Worm (Caenorhabditis elegans) whole organism, young adult: Measurements from ENCODE around the gene snx-1.

ENCODE experiments used
- B0261.1 ChIP-seq: sonication (generic microtip); optimal IDR thresholded peaks from 2 replicates; lab custom pipeline; 2016; ENCODE audit warnings: mild to moderate bottlenecking, missing genetic modification characterization, moderate library complexity, missing compliant biosample characterization
- F49E8.2 ChIP-seq: sonication (generic microtip); optimal IDR thresholded peaks from 3 replicates; lab custom pipeline; 2017; ENCODE audit warnings: missing genetic modification characterization, mild to moderate bottlenecking, missing compliant biosample characterization, antibody characterized with exemption, moderate library complexity; ENCODE audit not compliant: insufficient read depth
- F57A8.1 ChIP-seq: fragments of 200-800 bp; sonication (Bioruptor generic); optimal IDR thresholded peaks from 2 replicates; lab custom pipeline; 2018; ENCODE audit warnings: mild to moderate bottlenecking, missing genetic modification characterization, moderate library complexity, missing compliant biosample characterization
- K12H6.12 ChIP-seq: fragments of 200-800 bp; sonication (Bioruptor generic); optimal IDR thresholded peaks from 2 replicates; lab custom pipeline; 2018; ENCODE audit warnings: mild to moderate bottlenecking, missing genetic modification characterization, missing compliant biosample characterization
- T07F8.4 ChIP-seq: sonication (generic microtip); optimal IDR thresholded peaks from 2 replicates; lab custom pipeline; 2016; ENCODE audit warnings: mild to moderate bottlenecking, missing genetic modification characterization, moderate library complexity, missing compliant biosample characterization
- T26A5.8 ChIP-seq: sonication (generic microtip); optimal IDR thresholded peaks from 2 replicates; lab custom pipeline; 2016; ENCODE audit warnings: missing genetic modification characterization, missing compliant biosample characterization
- Y53F4B.3 ChIP-seq: fragments of 200-800 bp; sonication (Bioruptor generic); IDR thresholded peaks from 2 replicates; pipeline ENCODE4 v1.3.6; 2022; ENCODE audit warnings: missing genetic modification reagents, missing genetic modification characterization, missing compliant biosample characterization
- Y53G8AR.9 ChIP-seq: fragments of 200-800 bp; sonication (Bioruptor generic); conservative IDR thresholded peaks from 2 replicates; pipeline ENCODE4 v1.3.6; 2022; ENCODE audit warnings: missing genetic modification reagents, missing genetic modification characterization, missing compliant biosample characterization
- Y95B8A.8 ChIP-seq: fragments of 200-800 bp; sonication (Bioruptor generic); IDR thresholded peaks from 2 replicates; pipeline ENCODE4 v1.3.6; 2022; ENCODE audit warnings: missing genetic modification reagents, missing genetic modification characterization, missing compliant biosample characterization
- ama-1 ChIP-seq, 3 experiments: fragments of 150-350 bp in 1 of 3; sonication (generic microtip) in 2 of 3; optimal IDR thresholded peaks; 2 replicates each; lab custom pipeline; 2014 to 2018; ENCODE audit warnings: missing biosample characterization in 2 of 3, missing genetic modification characterization in 2 of 3, missing genetic modification reagents in 2 of 3
- atf-7 ChIP-seq: sonication (generic microtip); optimal IDR thresholded peaks from 2 replicates; lab custom pipeline; 2017; ENCODE audit warnings: mild to moderate bottlenecking, missing genetic modification characterization, missing compliant biosample characterization
- attf-5 ChIP-seq: fragments of 200-800 bp; sonication (Bioruptor generic); optimal IDR thresholded peaks from 2 replicates; lab custom pipeline; 2018; ENCODE audit warnings: mild to moderate bottlenecking, missing genetic modification characterization, missing compliant biosample characterization
- attf-6 ChIP-seq: fragments of 200-800 bp; sonication (Bioruptor generic); IDR thresholded peaks from 2 replicates; pipeline ENCODE4 v1.3.6; 2022; ENCODE audit warnings: missing genetic modification reagents, missing genetic modification characterization, missing compliant biosample characterization
- bed-2 ChIP-seq: fragments of 200-800 bp; sonication (Bioruptor generic); IDR thresholded peaks from 2 replicates; pipeline ENCODE4 v1.3.6; 2022; ENCODE audit warnings: missing genetic modification reagents, missing genetic modification characterization, missing compliant biosample characterization
- ceh-27 ChIP-seq: fragments of 200-800 bp; sonication (Bioruptor generic); optimal IDR thresholded peaks from 2 replicates; lab custom pipeline; 2018; ENCODE audit warnings: mild to moderate bottlenecking, missing genetic modification characterization, moderate library complexity, missing compliant biosample characterization
- ceh-58 ChIP-seq: fragments of 200-800 bp; sonication (Bioruptor generic); IDR thresholded peaks from 2 replicates; pipeline ENCODE4 v1.3.6; 2022; ENCODE audit warnings: missing genetic modification characterization, missing compliant biosample characterization
- ceh-91 ChIP-seq: fragments of 200-800 bp; sonication (Bioruptor generic); IDR thresholded peaks from 2 replicates; pipeline ENCODE4 v1.3.6; 2022; ENCODE audit warnings: missing genetic modification reagents, missing genetic modification characterization, missing compliant biosample characterization
- chd-7 ChIP-seq: sonication (generic microtip); optimal IDR thresholded peaks from 2 replicates; lab custom pipeline; 2016; ENCODE audit warnings: mild to moderate bottlenecking, missing genetic modification characterization, moderate library complexity, missing compliant biosample characterization
- dox-1 ChIP-seq: fragments of 200-800 bp; sonication (Bioruptor generic); IDR thresholded peaks from 2 replicates; pipeline ENCODE4 v1.3.6; 2022; ENCODE audit warnings: missing genetic modification reagents, missing genetic modification characterization, missing compliant biosample characterization
- egl-18 ChIP-seq: fragments of 200-800 bp; sonication (Bioruptor generic); IDR thresholded peaks from 2 replicates; pipeline ENCODE4 v1.3.6; 2022; ENCODE audit warnings: missing genetic modification reagents, missing genetic modification characterization, missing compliant biosample characterization
- egrh-3 ChIP-seq: fragments of 200-800 bp; sonication (Bioruptor generic); IDR thresholded peaks from 2 replicates; pipeline ENCODE4 v1.3.6; 2022; ENCODE audit warnings: missing genetic modification reagents, missing genetic modification characterization, missing compliant biosample characterization
- ekl-4 ChIP-seq: fragments of 200-800 bp; sonication (Bioruptor generic); IDR thresholded peaks from 2 replicates; pipeline ENCODE4 v1.3.6; 2022; ENCODE audit warnings: missing genetic modification reagents, missing genetic modification characterization, missing compliant biosample characterization
- ets-4 ChIP-seq: fragments of 200-800 bp; sonication (Bioruptor generic); optimal IDR thresholded peaks from 2 replicates; lab custom pipeline; 2018; ENCODE audit warnings: mild to moderate bottlenecking, missing genetic modification characterization, missing compliant biosample characterization
- fkh-3 ChIP-seq: sonication (generic microtip); optimal IDR thresholded peaks from 2 replicates; lab custom pipeline; 2016; ENCODE audit warnings: mild to moderate bottlenecking, missing genetic modification characterization, missing compliant biosample characterization
- him-1 ChIP-seq: sonication (generic microtip); optimal IDR thresholded peaks from 2 replicates; lab custom pipeline; 2016; ENCODE audit warnings: missing genotype, missing genetic modification reagents, missing genetic modification characterization, missing compliant biosample characterization
- hlh-26 ChIP-seq: fragments of 200-800 bp; sonication (Bioruptor generic); conservative IDR thresholded peaks from 2 replicates; pipeline ENCODE4 v1.3.6; 2022; ENCODE audit warnings: missing genetic modification reagents, missing genetic modification characterization, missing compliant biosample characterization
- hmg-20 ChIP-seq: fragments of 200-800 bp; sonication (Bioruptor generic); IDR thresholded peaks from 2 replicates; pipeline ENCODE4 v1.3.6; 2022; ENCODE audit warnings: missing genetic modification reagents, missing genetic modification characterization, missing compliant biosample characterization
- lin-26 ChIP-seq: fragments of 200-800 bp; sonication (Bioruptor generic); IDR thresholded peaks from 2 replicates; pipeline ENCODE4 v1.3.6; 2022; ENCODE audit warnings: missing genetic modification reagents, missing genetic modification characterization, missing compliant biosample characterization
- lin-35 ChIP-seq, 3 experiments: fragments of 150-350 bp in 2 of 3; sonication (generic microtip) in 1 of 3; optimal IDR thresholded peaks; 2 replicates each; lab custom pipeline; 2014 to 2018; ENCODE audit warnings: missing biosample characterization in 3 of 3, missing genetic modification characterization in 3 of 3, missing genetic modification reagents in 3 of 3
- lin-40 ChIP-seq: sonication (generic microtip); optimal IDR thresholded peaks from 2 replicates; lab custom pipeline; 2016; ENCODE audit warnings: missing genetic modification characterization, mild to moderate bottlenecking, missing compliant biosample characterization, missing genotype, missing genetic modification reagents
- lin-54 ChIP-seq: fragments of 200-800 bp; sonication (Bioruptor generic); optimal IDR thresholded peaks from 2 replicates; lab custom pipeline; 2018; ENCODE audit warnings: mild to moderate bottlenecking, missing genetic modification characterization, missing compliant biosample characterization
- lsl-1 ChIP-seq: fragments of 200-800 bp; sonication (Bioruptor generic); optimal IDR thresholded peaks from 2 replicates; lab custom pipeline; 2018; ENCODE audit warnings: mild to moderate bottlenecking, missing genetic modification characterization, moderate library complexity, missing compliant biosample characterization
- madf-3 ChIP-seq: fragments of 200-800 bp; sonication (Bioruptor generic); IDR thresholded peaks from 2 replicates; pipeline ENCODE4 v1.3.6; 2022; ENCODE audit warnings: missing genetic modification reagents, missing genetic modification characterization, missing compliant biosample characterization
- madf-6 ChIP-seq: fragments of 200-800 bp; sonication (Bioruptor generic); IDR thresholded peaks from 2 replicates; pipeline ENCODE4 v1.3.6; 2022; ENCODE audit warnings: missing genetic modification reagents, missing genetic modification characterization, missing compliant biosample characterization
- madf-8 ChIP-seq: fragments of 200-800 bp; sonication (Bioruptor generic); conservative IDR thresholded peaks from 2 replicates; pipeline ENCODE4 v1.3.6; 2022; ENCODE audit warnings: missing genetic modification reagents, missing genetic modification characterization, missing compliant biosample characterization
- mes-4 ChIP-seq: sonication (generic microtip); optimal IDR thresholded peaks from 2 replicates; lab custom pipeline; 2016; ENCODE audit warnings: missing genotype, missing genetic modification characterization, missing compliant biosample characterization
- nfya-1 ChIP-seq: sonication (generic microtip); optimal IDR thresholded peaks from 2 replicates; lab custom pipeline; 2017; ENCODE audit warnings: antibody characterized with exemption, missing compliant biosample characterization, missing genetic modification characterization, borderline replicate concordance; ENCODE audit not compliant: insufficient read depth
- nhr-120 ChIP-seq: fragments of 200-800 bp; sonication (Bioruptor generic); IDR thresholded peaks from 2 replicates; pipeline ENCODE4 v1.3.6; 2022; ENCODE audit warnings: missing genetic modification characterization, missing compliant biosample characterization
- nhr-27 ChIP-seq: fragments of 200-800 bp; sonication (Bioruptor generic); optimal IDR thresholded peaks from 2 replicates; lab custom pipeline; 2018; ENCODE audit warnings: mild to moderate bottlenecking, missing genetic modification characterization, moderate library complexity, missing compliant biosample characterization
- nhr-80 ChIP-seq: sonication (generic microtip); optimal IDR thresholded peaks from 2 replicates; lab custom pipeline; 2016; ENCODE audit warnings: missing genetic modification characterization, missing compliant biosample characterization
- pbrm-1 ChIP-seq: fragments of 200-800 bp; sonication (Bioruptor generic); IDR thresholded peaks from 2 replicates; pipeline ENCODE4 v1.3.6; 2022; ENCODE audit warnings: missing genetic modification reagents, missing genetic modification characterization, missing compliant biosample characterization
- repo-1 ChIP-seq: sonication (generic microtip); optimal IDR thresholded peaks from 2 replicates; lab custom pipeline; 2017; ENCODE audit warnings: mild to moderate bottlenecking, missing genetic modification characterization, missing compliant biosample characterization
- sdz-38 ChIP-seq: sonication (generic microtip); optimal IDR thresholded peaks from 2 replicates; lab custom pipeline; 2016; ENCODE audit warnings: missing genotype, missing genetic modification characterization, missing compliant biosample characterization
- snpc-4 ChIP-seq, 5 experiments: fragments of 150-350 bp in 1 of 5; sonication (generic microtip) in 4 of 5; optimal IDR thresholded peaks; 2 replicates each; lab custom pipeline; 2014 to 2018; ENCODE audit warnings: missing genetic modification characterization in 5 of 5, missing biosample characterization in 3 of 5, antibody characterized with exemption in 2 of 5, mild to moderate bottlenecking in 2 of 5, missing compliant biosample characterization in 2 of 5, missing genotype in 2 of 5, moderate library complexity in 2 of 5, missing genetic modification reagents in 1 of 5
- sptf-2 ChIP-seq: fragments of 200-800 bp; sonication (Bioruptor generic); optimal IDR thresholded peaks from 2 replicates; lab custom pipeline; 2018; ENCODE audit warnings: mild to moderate bottlenecking, missing genetic modification characterization, missing compliant biosample characterization
- tbp1 ChIP-seq: fragments of 200-800 bp; sonication (Bioruptor generic); optimal IDR thresholded peaks from 2 replicates; lab custom pipeline; 2018; ENCODE audit warnings: mild to moderate bottlenecking, missing genetic modification characterization, missing compliant biosample characterization
- xnd-1 ChIP-seq: sonication (generic microtip); optimal IDR thresholded peaks from 2 replicates; lab custom pipeline; 2016; ENCODE audit warnings: missing genotype, missing genetic modification reagents, missing genetic modification characterization, missing compliant biosample characterization
- ztf-18 ChIP-seq: sonication (generic microtip); optimal IDR thresholded peaks from 2 replicates; lab custom pipeline; 2016; ENCODE audit warnings: missing genotype, mild to moderate bottlenecking, missing genetic modification characterization, missing compliant biosample characterization
- ztf-22 ChIP-seq: fragments of 200-800 bp; sonication (Bioruptor generic); optimal IDR thresholded peaks from 2 replicates; lab custom pipeline; 2018; ENCODE audit warnings: mild to moderate bottlenecking, missing genetic modification characterization, moderate library complexity, missing compliant biosample characterization

Gene snx-1

DNA sequence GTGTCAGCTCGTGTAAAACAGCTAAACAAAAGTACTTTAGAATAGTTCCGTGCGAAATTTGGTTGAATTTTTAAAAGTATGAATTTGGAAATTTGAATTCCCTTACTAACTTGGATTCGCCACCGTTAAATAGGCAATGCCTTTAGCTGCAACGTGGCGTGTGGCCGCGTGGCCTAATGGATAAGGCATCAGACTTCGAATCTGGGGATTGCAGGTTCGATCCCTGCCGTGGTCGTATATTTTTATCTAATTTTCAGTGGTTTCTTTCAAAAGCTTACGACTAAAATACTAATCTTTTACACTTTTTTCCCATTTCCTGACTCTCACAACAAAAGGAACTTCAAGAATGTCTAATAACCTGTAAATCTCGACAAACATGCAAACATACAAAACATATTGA, 39.1 kb upstream of the snx-1 start (continued):
- no peak for TF ChIP-seq ama-1 (optimal IDR thresholded peaks at IDR 0.05; lab: Kevin White, UChicago)
- TF ChIP-seq ama-1 (GFP tag; optimal IDR thresholded peaks at IDR 0.05; lab: Kevin White, UChicago), result no peak
- TF ChIP-seq nfya-1, result no peak
- TF ChIP-seq lin-40 (tag; lab: Kevin White, UChicago), result no peak
- no peak for TF ChIP-seq xnd-1
- no peak for TF ChIP-seq madf-3 (GFP tag; lab: Robert Waterston, UW)
- no peak for TF ChIP-seq hmg-20 (GFP tag; lab: Robert Waterston, UW)
- no peak for TF ChIP-seq egrh-3 (GFP tag; lab: Robert Waterston, UW)
- TF ChIP-seq sdz-38 (tag; lab: Kevin White, UChicago), result no peak
- no peak for TF ChIP-seq fkh-3
- no peak for TF ChIP-seq ztf-22 (GFP tag; lab: Kevin White, UChicago)
- no peak for TF ChIP-seq ceh-58 (GFP tag; lab: Robert Waterston, UW)
- TF ChIP-seq dox-1 (GFP tag; lab: Robert Waterston, UW), result 0 out of 2 replicates have a peak, but pooled peaks have one; percentile 27
- no peak for TF ChIP-seq chd-7 (tag; lab: Kevin White, UChicago)
- no peak for TF ChIP-seq T26A5.8 (tag; lab: Kevin White, UChicago)
- TF ChIP-seq lin-54 (GFP tag; lab: Kevin White, UChicago), result no peak
- TF ChIP-seq attf-6 (GFP tag; lab: Robert Waterston, UW), result no peak
- TF ChIP-seq sptf-2 (GFP tag; lab: Kevin White, UChicago), result no peak
- TF ChIP-seq lsl-1 (GFP tag; lab: Kevin White, UChicago), result no peak
- no peak for TF ChIP-seq repo-1
- no peak for TF ChIP-seq ets-4
- no peak for TF ChIP-seq atf-7 (tag; lab: Kevin White, UChicago)
- no peak for TF ChIP-seq F49E8.2 (tag; lab: Kevin White, UChicago)
- no peak for TF ChIP-seq snpc-4 (GFP tag; optimal IDR thresholded peaks at IDR 0.05; lab: Kevin White, UChicago)
- TF ChIP-seq snpc-4 (tag; optimal IDR thresholded peaks at IDR 0.05; lab: Kevin White, UChicago), result peak in 1 of 4 experiments; percentile 43
- TF ChIP-seq Y53G8AR.9 (GFP tag; lab: Robert Waterston, UW), result no peak
- no peak for TF ChIP-seq lin-35 (GFP tag; optimal IDR thresholded peaks at IDR 0.05; lab: Kevin White, UChicago)
- peak; percentile 7 for TF ChIP-seq attf-5 (GFP tag; lab: Kevin White, UChicago)
- TF ChIP-seq K12H6.12 (tag; lab: Kevin White, UChicago), result peak; percentile 15
- TF ChIP-seq bed-2 (GFP tag; lab: Robert Waterston, UW), result no peak
- peak; percentile 50 for TF ChIP-seq him-1 (tag; lab: Kevin White, UChicago)
- TF ChIP-seq ekl-4, result no peak
- no peak for TF ChIP-seq mes-4 (tag; lab: Kevin White, UChicago)
- TF ChIP-seq pbrm-1 (GFP tag; lab: Robert Waterston, UW), result peak; percentile 71
- no peak for TF ChIP-seq Y95B8A.8
- TF ChIP-seq F57A8.1, result no peak
- TF ChIP-seq egl-18 (GFP tag; lab: Robert Waterston, UW), result no peak
- TF ChIP-seq tbp1 (GFP tag; lab: Kevin White, UChicago), result peak; percentile 88
- no peak for TF ChIP-seq madf-8 (GFP tag; lab: Robert Waterston, UW)
- TF ChIP-seq nhr-80 (tag; lab: Kevin White, UChicago), result no peak
- TF ChIP-seq madf-6 (GFP tag; lab: Robert Waterston, UW), result peak; percentile 14; the same call in 1 of the 2 replicates
- TF ChIP-seq lin-26, result peak; percentile 67
- no peak for TF ChIP-seq hlh-26 (GFP tag; lab: Robert Waterston, UW)
- no peak for TF ChIP-seq ceh-91
- no peak for TF ChIP-seq T07F8.4 (tag; lab: Kevin White, UChicago)
- TF ChIP-seq Y53F4B.3 (GFP tag; lab: Robert Waterston, UW), result no peak
- TF ChIP-seq ztf-18, result no peak
- TF ChIP-seq nhr-120, result no peak
- peak; percentile 58 for TF ChIP-seq B0261.1 (tag; lab: Kevin White, UChicago)
- TF ChIP-seq nhr-27 (tag; lab: Kevin White, UChicago), result no peak
- TF ChIP-seq ceh-27, result no peak
